Worm (Caenorhabditis elegans) whole organism, L4 larva: ENCODE results near the gene Y47D3A.20.

ENCODE experiments used
- aha-1 ChIP-seq: fragments of 150-350 bp; peaks from one replicate; lab custom pipeline; 2014; ENCODE audit warnings: missing biosample characterization, missing genetic modification characterization
- egl-43 ChIP-seq: fragments of 200-800 bp; sonication (Bioruptor generic); IDR thresholded peaks from 2 replicates; pipeline ENCODE4 v1.3.6; 2022; ENCODE audit warnings: missing genetic modification reagents, missing genetic modification characterization, missing compliant biosample characterization
- hlh-11 ChIP-seq: fragments of 200-800 bp; sonication (Bioruptor generic); optimal IDR thresholded peaks from 2 replicates; lab custom pipeline; 2018; ENCODE audit warnings: mild to moderate bottlenecking, missing genetic modification characterization, missing compliant biosample characterization
- mdl-1 ChIP-seq, 2 experiments: fragments of 150-350 bp in 1 of 2; sonication (generic microtip) in 1 of 2; optimal IDR thresholded peaks; 2 replicates each; lab custom pipeline; 2014 to 2017; ENCODE audit warnings: missing biosample characterization in 2 of 2, missing genetic modification characterization in 2 of 2
- skn-1 ChIP-seq: fragments of 150-350 bp; optimal IDR thresholded peaks from 2 replicates; lab custom pipeline; 2014; ENCODE audit warnings: missing biosample characterization, missing genetic modification characterization
- zfp-3 ChIP-seq: fragments of 200-800 bp; sonication (Bioruptor generic); conservative IDR thresholded peaks from 2 replicates; pipeline ENCODE4 v1.3.6; 2022; ENCODE audit warnings: missing genetic modification reagents, missing genetic modification characterization, missing compliant biosample characterization
- ztf-7 ChIP-seq: fragments of 150-350 bp; optimal IDR thresholded peaks from 2 replicates; lab custom pipeline; 2014; ENCODE audit warnings: missing biosample characterization, missing genetic modification characterization

DNA sequence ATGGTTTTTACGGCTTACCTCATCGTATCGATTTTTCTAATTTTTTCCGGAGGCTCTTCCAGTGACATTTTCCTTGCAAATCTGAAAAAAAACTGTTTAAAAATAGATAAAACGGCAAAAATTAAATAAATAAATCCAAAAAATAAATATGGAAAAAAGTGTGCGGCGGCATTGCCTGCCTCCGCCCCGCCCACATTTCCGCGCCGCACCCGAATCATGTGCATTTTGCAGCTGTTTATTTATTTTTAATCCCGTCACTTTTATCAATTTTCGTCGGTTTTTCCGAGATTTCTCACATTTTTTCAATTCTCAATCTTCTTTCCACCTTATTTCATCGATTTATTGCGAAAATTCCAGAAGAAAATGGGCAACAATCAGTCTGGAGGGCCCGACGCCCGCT lies 38.1 kb upstream of the Y47D3A.20 start, which contains the start of the genes Y47D3A.14 and aakb-2:
- TF ChIP-seq ztf-7 (tag; lab: Kevin White, UChicago) (no peak), mdl-1 (tag; optimal IDR thresholded peaks at IDR 0.05; lab: Kevin White, UChicago) (peak in 1 of 2 experiments; percentile 49), skn-1 (no peak), hlh-11 (peak; percentile 91), egl-43 (GFP tag; lab: Robert Waterston, UW) (no peak), aha-1 (tag; lab: Kevin White, UChicago) (no peak), zfp-3 (no peak)
